Fruit fly (Drosophila melanogaster) whole organism, embryonic: ENCODE measurements around the gene ich.

Experiments
- Atf-2 ChIP-seq: fragments of 200-800 bp; sonication (Bioruptor generic); optimal IDR thresholded peaks from 2 replicates; lab custom pipeline; 2016; ENCODE audit warnings: missing biosample characterization, missing genetic modification characterization
- Atf3 ChIP-seq: fragments of 200-800 bp; sonication (Bioruptor generic); optimal IDR thresholded peaks from 3 replicates; lab custom pipeline; 2016; ENCODE audit warnings: missing biosample characterization, missing genetic modification characterization
- BtbVII ChIP-seq: fragments of 200-800 bp; sonication (Bioruptor generic); optimal IDR thresholded peaks from 3 replicates; lab custom pipeline; 2017; ENCODE audit warnings: missing biosample characterization, mild to moderate bottlenecking, missing genetic modification characterization
- CG12155 ChIP-seq: fragments of 200-800 bp; sonication (Bioruptor generic); optimal IDR thresholded peaks from 3 replicates; lab custom pipeline; 2016; ENCODE audit warnings: missing biosample characterization, missing genetic modification characterization
- CG12744 ChIP-seq: fragments of 200-800 bp; sonication (Bioruptor generic); optimal IDR thresholded peaks from 2 replicates; lab custom pipeline; 2016; ENCODE audit warnings: missing biosample characterization, missing genetic modification characterization
- CG14860 ChIP-seq: fragments of 200-800 bp; sonication (Bioruptor generic); IDR thresholded peaks from 3 replicates; pipeline ENCODE4 v1.3.6; 2022; ENCODE audit warnings: missing biosample characterization, missing genetic modification characterization; ENCODE audit not compliant: partially characterized antibody
- CG15073 ChIP-seq: fragments of 200-800 bp; sonication (Bioruptor generic); optimal IDR thresholded peaks from 2 replicates; lab custom pipeline; 2016; ENCODE audit warnings: missing biosample characterization, missing genetic modification characterization
- CG15269 ChIP-seq: fragments of 200-800 bp; sonication (Bioruptor generic); optimal IDR thresholded peaks from 2 replicates; lab custom pipeline; 2018; ENCODE audit warnings: missing biosample characterization, mild to moderate bottlenecking, missing genetic modification characterization, moderate library complexity
- CG15479 ChIP-seq: fragments of 200-800 bp; sonication (Bioruptor generic); optimal IDR thresholded peaks from 3 replicates; lab custom pipeline; 2019; ENCODE audit warnings: missing biosample characterization, mild to moderate bottlenecking, missing genetic modification characterization, moderate library complexity
- CG15514 ChIP-seq: fragments of 200-800 bp; sonication (Bioruptor generic); optimal IDR thresholded peaks from 3 replicates; lab custom pipeline; 2017; ENCODE audit warnings: missing biosample characterization, missing genetic modification characterization, mild to moderate bottlenecking, moderate library complexity, missing genetic modification reagents
- CG1647 ChIP-seq: fragments of 200-800 bp; sonication (Bioruptor generic); optimal IDR thresholded peaks from 3 replicates; lab custom pipeline; 2016; ENCODE audit warnings: missing biosample characterization, missing genetic modification characterization
- CG18011 ChIP-seq: fragments of 200-800 bp; sonication (Bioruptor generic); optimal IDR thresholded peaks from 2 replicates; lab custom pipeline; 2017; ENCODE audit warnings: missing biosample characterization, missing genetic modification characterization, mild to moderate bottlenecking, moderate library complexity, missing genotype
- CG2120 ChIP-seq: fragments of 200-800 bp; sonication (Bioruptor generic); optimal IDR thresholded peaks from 3 replicates; lab custom pipeline; 2016; ENCODE audit warnings: missing biosample characterization, missing genetic modification characterization
- CG34224 ChIP-seq: fragments of 200-800 bp; sonication (Bioruptor generic); IDR thresholded peaks from 3 replicates; pipeline ENCODE4 v1.3.6; 2022; ENCODE audit warnings: missing biosample characterization, missing genetic modification characterization; ENCODE audit not compliant: partially characterized antibody
- CG4360 ChIP-seq: fragments of 200-800 bp; sonication (Bioruptor generic); IDR thresholded peaks from 2 replicates; pipeline ENCODE4 v1.3.6; 2022; ENCODE audit warnings: missing biosample characterization, missing genetic modification characterization
- Dad ChIP-seq: fragments of 200-800 bp; sonication (Bioruptor generic); optimal IDR thresholded peaks from 3 replicates; lab custom pipeline; 2016; ENCODE audit warnings: missing biosample characterization, missing genetic modification characterization
- Dbx ChIP-seq: fragments of 200-800 bp; sonication (Bioruptor generic); IDR thresholded peaks from 3 replicates; pipeline ENCODE4 v1.3.6; 2022; ENCODE audit warnings: missing biosample characterization, missing genetic modification characterization
- Dll ChIP-seq: fragments of 200-800 bp; sonication (Bioruptor generic); IDR thresholded peaks from 4 replicates; pipeline ENCODE4 v1.3.6; 2022; ENCODE audit warnings: missing biosample characterization, missing genetic modification characterization; ENCODE audit not compliant: partially characterized antibody
- HLHmδ ChIP-seq: fragments of 200-800 bp; sonication (Bioruptor generic); optimal IDR thresholded peaks from 2 replicates; lab custom pipeline; 2018; ENCODE audit warnings: missing biosample characterization, mild to moderate bottlenecking, missing genetic modification characterization, moderate library complexity
- Kr ChIP-seq: fragments of 200-800 bp; sonication (Bioruptor generic); optimal IDR thresholded peaks from 2 replicates; lab custom pipeline; 2017; ENCODE audit warnings: missing biosample characterization, mild to moderate bottlenecking, missing genetic modification characterization
- Nf-YA ChIP-seq: fragments of 200-800 bp; sonication (Bioruptor generic); IDR thresholded peaks from 2 replicates; pipeline ENCODE4 v1.3.6; 2022; ENCODE audit warnings: missing biosample characterization, missing genetic modification characterization
- Optix ChIP-seq: fragments of 200-800 bp; sonication (Bioruptor generic); IDR thresholded peaks from 3 replicates; pipeline ENCODE4 v1.3.6; 2022; ENCODE audit warnings: missing biosample characterization, missing genetic modification characterization
- Six4 ChIP-seq: fragments of 200-800 bp; sonication (Bioruptor generic); optimal IDR thresholded peaks from 2 replicates; lab custom pipeline; 2016; ENCODE audit warnings: missing biosample characterization, missing genetic modification characterization
- Sry-δ ChIP-seq: fragments of 200-800 bp; sonication (Bioruptor generic); optimal IDR thresholded peaks from 2 replicates; lab custom pipeline; 2016; ENCODE audit warnings: missing biosample characterization, missing genetic modification characterization
- Taf1 ChIP-seq: fragments of 200-800 bp; sonication (Bioruptor generic); IDR thresholded peaks from 2 replicates; pipeline ENCODE4 v1.3.6; 2022; ENCODE audit warnings: missing biosample characterization, missing genetic modification characterization
- aop ChIP-seq: fragments of 200-800 bp; sonication (Bioruptor generic); IDR thresholded peaks from 2 replicates; pipeline ENCODE4 v1.3.6; 2022; ENCODE audit warnings: missing biosample characterization, missing genetic modification characterization
- bigmax ChIP-seq: fragments of 200-800 bp; sonication (Bioruptor generic); optimal IDR thresholded peaks from 2 replicates; lab custom pipeline; 2018; ENCODE audit warnings: missing biosample characterization, mild to moderate bottlenecking, missing genetic modification characterization
- bsh ChIP-seq, 2 experiments: fragments of 200-800 bp; sonication (Bioruptor generic); optimal IDR thresholded peaks; 2 replicates each; lab custom pipeline; 2017 to 2018; ENCODE audit warnings: mild to moderate bottlenecking in 2 of 2, missing biosample characterization in 2 of 2, missing genetic modification characterization in 2 of 2, moderate library complexity in 1 of 2
- cato ChIP-seq: fragments of 200-800 bp; sonication (Bioruptor generic); optimal IDR thresholded peaks from 2 replicates; lab custom pipeline; 2016; ENCODE audit warnings: missing biosample characterization, missing genetic modification characterization, borderline replicate concordance
- corto ChIP-seq: fragments of 200-800 bp; sonication (Bioruptor generic); optimal IDR thresholded peaks from 2 replicates; lab custom pipeline; 2016; ENCODE audit warnings: missing biosample characterization, mild to moderate bottlenecking, missing genetic modification characterization, moderate library complexity
- crol ChIP-seq: fragments of 200-800 bp; sonication (Bioruptor generic); IDR thresholded peaks from 2 replicates; pipeline ENCODE4 v1.3.6; 2022; ENCODE audit warnings: missing biosample characterization, missing genetic modification characterization
- ems ChIP-seq: fragments of 200-800 bp; sonication (Bioruptor generic); optimal IDR thresholded peaks from 3 replicates; lab custom pipeline; 2016; ENCODE audit warnings: missing biosample characterization, missing genetic modification characterization
- gcm ChIP-seq: fragments of 200-800 bp; sonication (Bioruptor generic); optimal IDR thresholded peaks from 2 replicates; lab custom pipeline; 2019; ENCODE audit warnings: missing biosample characterization, mild to moderate bottlenecking, missing genetic modification characterization, moderate library complexity
- gfzf ChIP-seq: fragments of 200-800 bp; sonication (Bioruptor generic); optimal IDR thresholded peaks from 2 replicates; lab custom pipeline; 2016; ENCODE audit warnings: missing biosample characterization, mild to moderate bottlenecking, missing genetic modification characterization, moderate library complexity
- grn ChIP-seq: fragments of 200-800 bp; sonication (Bioruptor generic); optimal IDR thresholded peaks from 3 replicates; lab custom pipeline; 2017; ENCODE audit warnings: missing biosample characterization, missing genetic modification characterization
- ind ChIP-seq: fragments of 200-800 bp; sonication (Bioruptor generic); optimal IDR thresholded peaks from 3 replicates; lab custom pipeline; 2016; ENCODE audit warnings: missing biosample characterization, missing genetic modification characterization
- kni ChIP-seq: fragments of 200-800 bp; sonication (Bioruptor generic); optimal IDR thresholded peaks from 3 replicates; lab custom pipeline; 2017; ENCODE audit warnings: mild to moderate bottlenecking, missing biosample characterization, missing genetic modification reagents, missing genetic modification characterization
- lov ChIP-seq, 2 experiments: fragments of 200-800 bp in 1 of 2; fragments of >200 bp in 1 of 2; sonication (Bioruptor generic) in 1 of 2; IDR thresholded peaks in 1 of 2; optimal IDR thresholded peaks in 1 of 2; 2 replicates in 1 of 2; 3 replicates in 1 of 2; pipeline versions ENCODE4 v1.3.6 to Lab custom; 2017 to 2022; ENCODE audit warnings: missing biosample characterization in 1 of 2, missing genetic modification characterization in 1 of 2
- maf-S ChIP-seq: fragments of 200-800 bp; sonication (Bioruptor generic); optimal IDR thresholded peaks from 2 replicates; lab custom pipeline; 2016; ENCODE audit warnings: missing biosample characterization, missing genetic modification characterization
- nom ChIP-seq: fragments of 200-800 bp; sonication (Bioruptor generic); optimal IDR thresholded peaks from 2 replicates; lab custom pipeline; 2017; ENCODE audit warnings: missing biosample characterization, missing genetic modification characterization, mild to moderate bottlenecking, moderate library complexity, missing genetic modification reagents
- pb ChIP-seq: fragments of 200-800 bp; sonication (Bioruptor generic); optimal IDR thresholded peaks from 3 replicates; lab custom pipeline; 2016; ENCODE audit warnings: missing biosample characterization, missing genetic modification characterization
- peb ChIP-seq: fragments of 200-800 bp; sonication (Bioruptor generic); IDR thresholded peaks from 2 replicates; pipeline ENCODE4 v1.3.6; 2022; ENCODE audit warnings: missing biosample characterization, missing genetic modification characterization
- pfk ChIP-seq: fragments of 200-800 bp; sonication (Bioruptor generic); optimal IDR thresholded peaks from 2 replicates; lab custom pipeline; 2018; ENCODE audit warnings: missing biosample characterization, mild to moderate bottlenecking, missing genetic modification characterization, moderate library complexity
- pros ChIP-seq: fragments of 200-800 bp; sonication (Bioruptor generic); optimal IDR thresholded peaks from 3 replicates; lab custom pipeline; 2019; ENCODE audit warnings: missing biosample characterization, mild to moderate bottlenecking, missing genetic modification characterization, moderate library complexity
- tll ChIP-seq, 2 experiments: fragments of 200-800 bp in 1 of 2; fragments of >200 bp in 1 of 2; sonication (Bioruptor generic) in 1 of 2; optimal IDR thresholded peaks; 2 replicates each; lab custom pipeline; 2017 to 2019; ENCODE audit warnings: missing biosample characterization in 2 of 2, missing genetic modification characterization in 2 of 2, mild to moderate bottlenecking in 1 of 2, moderate library complexity in 1 of 2

The ich gene

DNA sequence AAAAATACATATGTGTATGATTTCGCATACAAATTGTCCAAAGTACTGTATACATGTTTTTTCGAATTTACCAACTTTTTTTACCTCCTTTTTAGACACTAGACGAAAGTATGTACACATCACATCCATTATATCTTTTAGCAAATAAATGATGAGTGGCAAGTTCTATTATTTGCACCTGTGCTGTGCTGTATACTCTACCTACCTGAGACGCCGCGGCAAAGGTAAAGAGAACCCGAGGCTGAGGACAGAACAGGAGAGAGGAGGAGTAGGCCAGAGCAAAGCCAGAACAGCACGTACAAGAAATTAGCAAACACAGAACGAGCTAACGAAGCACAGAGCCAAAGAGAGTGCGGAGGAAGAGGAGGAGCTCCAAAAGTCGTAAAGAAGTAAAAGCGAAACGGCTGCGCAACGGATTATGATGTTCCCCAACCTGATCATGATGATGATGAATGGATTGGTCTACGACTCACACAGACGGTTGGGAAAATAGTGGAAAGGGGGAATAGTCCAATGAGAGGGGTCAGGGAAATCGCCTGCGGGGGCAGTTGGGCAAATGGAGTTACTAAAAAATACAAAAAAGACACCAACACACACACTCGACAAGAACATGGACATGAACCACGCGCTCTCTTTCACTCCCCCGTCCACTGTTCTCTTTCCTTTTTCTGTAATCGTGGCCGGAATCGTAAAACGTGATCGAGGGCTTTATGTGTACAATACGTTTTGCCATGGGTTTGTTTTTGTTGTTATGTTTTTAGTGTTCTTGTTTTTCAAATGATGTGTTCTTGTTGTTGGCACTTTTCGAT is 34.8 kb downstream of the ich start (continued):
- no peak for TF ChIP-seq Atf3 (GFP tag; lab: Kevin White, UChicago)
- peak; percentile 37 for TF ChIP-seq CG18011 (GFP tag; lab: Kevin White, UChicago)
- TF ChIP-seq CG2120 (GFP tag; lab: Kevin White, UChicago) = peak; percentile 70
- TF ChIP-seq ems = peak; percentile 6
- TF ChIP-seq cato (GFP tag; lab: Kevin White, UChicago) = peak; percentile 59
- peak; percentile 54 for TF ChIP-seq Sry-δ (GFP tag; lab: Kevin White, UChicago)
- TF ChIP-seq HLHmδ (GFP tag; lab: Kevin White, UChicago) = no peak
- no peak for TF ChIP-seq CG14860 (GFP tag; lab: Robert Waterston, UW)
- no peak for TF ChIP-seq bigmax (GFP tag; lab: Kevin White, UChicago)
- TF ChIP-seq gfzf = no peak
- peak; percentile 68 to 81 for TF ChIP-seq bsh (GFP tag; optimal IDR thresholded peaks at IDR 0.05; lab: Kevin White, UChicago)
- TF ChIP-seq tll (GFP tag; optimal IDR thresholded peaks at IDR 0.05; lab: Kevin White, UChicago) = no peak
- no peak for TF ChIP-seq CG34224 (GFP tag; lab: Robert Waterston, UW)
- TF ChIP-seq CG12155 = peak; percentile 48
- peak; percentile 67 for TF ChIP-seq gcm (GFP tag; lab: Kevin White, UChicago)
- TF ChIP-seq Optix (GFP tag; lab: Robert Waterston, UW) = 0 out of 3 replicates have a peak, but pooled peaks have one; percentile 37
- TF ChIP-seq CG15269 = peak; percentile 68

DNA sequence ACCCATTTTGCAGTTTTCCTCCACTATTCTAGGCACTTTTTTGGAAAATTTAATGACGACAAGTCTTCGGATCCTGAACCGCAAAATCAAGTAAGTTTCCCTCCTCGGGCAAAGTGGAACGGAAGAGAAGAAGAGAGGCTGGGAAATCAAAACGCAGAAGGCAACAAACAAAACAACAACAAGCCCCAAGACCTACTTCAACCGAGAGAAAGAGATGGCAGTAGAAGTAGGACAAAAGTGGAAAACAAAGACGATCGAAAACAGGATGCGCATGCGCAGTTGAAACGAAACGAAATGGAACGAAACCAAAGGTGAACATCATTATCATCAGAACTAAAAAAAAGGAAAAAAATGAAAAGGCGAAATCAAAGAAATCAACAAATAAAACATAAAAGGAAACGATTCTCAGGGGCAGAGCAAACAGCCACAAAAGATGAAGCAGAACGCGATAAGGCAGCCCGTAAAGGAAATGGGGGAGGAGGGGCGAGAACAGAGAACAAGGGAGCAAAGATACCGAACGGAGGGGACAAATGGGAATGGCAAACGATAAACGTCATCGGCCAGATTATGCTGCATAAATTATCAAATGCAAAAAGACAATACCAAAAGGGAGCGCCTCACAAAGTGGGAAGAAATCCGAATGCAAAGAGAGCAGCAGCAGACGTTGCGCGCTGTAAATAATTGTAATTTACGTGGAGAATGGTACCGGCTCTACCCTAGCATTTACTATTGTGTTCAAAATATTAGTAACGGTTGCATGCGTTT is 35.6 kb downstream of the ich start:
- no peak for TF ChIP-seq CG15514 (GFP tag; lab: Kevin White, UChicago)
- no peak for TF ChIP-seq ind (GFP tag; lab: Kevin White, UChicago)
- TF ChIP-seq crol = peak; percentile 24; the same call in 1 of the 2 replicates
- peak; percentile 5 for TF ChIP-seq corto (GFP tag; lab: Kevin White, UChicago)
- no peak for TF ChIP-seq peb (GFP tag; lab: Robert Waterston, UW)
- TF ChIP-seq Dll = 0 out of 4 replicates have a peak, but pooled peaks have one; percentile 9
- TF ChIP-seq CG12744 (GFP tag; lab: Kevin White, UChicago) = peak; percentile 26
- peak; percentile 36 for TF ChIP-seq Kr (GFP tag; lab: Kevin White, UChicago)
- no peak for TF ChIP-seq Taf1 (GFP tag; lab: Robert Waterston, UW)
- TF ChIP-seq CG1647 (GFP tag; lab: Kevin White, UChicago) = peak; percentile 47
- TF ChIP-seq maf-S (GFP tag; lab: Kevin White, UChicago) = peak; percentile 40
- TF ChIP-seq CG15073 (GFP tag; lab: Kevin White, UChicago) = no peak
- peak; percentile 99 for TF ChIP-seq pfk
- TF ChIP-seq Dad (GFP tag; lab: Kevin White, UChicago) = no peak
- TF ChIP-seq Atf3 (GFP tag; lab: Kevin White, UChicago) = no peak
- peak; percentile 96 for TF ChIP-seq nom (GFP tag; lab: Kevin White, UChicago)
- TF ChIP-seq BtbVII (GFP tag; lab: Kevin White, UChicago) = no peak
- TF ChIP-seq pros (GFP tag; lab: Kevin White, UChicago) = peak; percentile 73
- TF ChIP-seq CG15479 (GFP tag; lab: Kevin White, UChicago) = peak; percentile 69
- no peak for TF ChIP-seq Nf-YA
- TF ChIP-seq Atf-2 = no peak
- no peak for TF ChIP-seq Six4 (GFP tag; lab: Kevin White, UChicago)
- no peak for TF ChIP-seq pb (GFP tag; lab: Kevin White, UChicago)
- peak; percentile 97 for TF ChIP-seq CG4360 (GFP tag; lab: Robert Waterston, UW)
- peak; percentile 43; the same call in 1 of the 2 replicates for TF ChIP-seq aop (GFP tag; lab: Robert Waterston, UW)
- TF ChIP-seq grn = peak; percentile 57
- no peak for TF ChIP-seq lov (optimal IDR thresholded peaks at IDR 0.05; lab: Kevin White, UChicago)
- no peak for TF ChIP-seq lov (GFP tag; IDR thresholded peaks at IDR 0.05; lab: Robert Waterston, UW)
- TF ChIP-seq Dbx = no peak
- TF ChIP-seq kni = peak; percentile 30
- no peak for TF ChIP-seq CG12155
